Fruit fly (Drosophila melanogaster): ENCODE results near the gene CG9240.

Gene CG9240

DNA sequence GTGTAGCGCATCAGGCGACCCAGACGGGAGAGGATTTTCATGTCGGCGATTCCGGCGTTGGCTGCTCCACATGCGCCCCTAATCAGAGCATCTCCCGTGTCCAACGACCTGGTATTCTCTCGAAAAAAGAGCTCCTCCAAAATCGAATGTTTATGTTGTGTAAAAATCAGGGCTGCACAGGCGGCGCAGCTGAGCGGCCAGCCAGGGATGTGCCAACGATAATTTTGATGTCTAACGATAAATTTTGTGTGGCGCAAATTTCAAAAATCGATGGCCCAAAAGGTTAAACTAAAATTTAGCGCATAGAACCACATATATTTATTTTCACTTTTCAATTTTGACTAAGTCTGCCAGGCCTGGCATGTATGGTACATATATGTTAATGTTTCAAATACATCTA lies at the start of gene CG9240:
Gene CG9240 (minus strand): TSS at position 213 of the 400 bp plus-strand sequence.
- TF ChIP-seq CG8478 (optimal IDR thresholded peaks at IDR 0.05), result no peak
- no peak for TF ChIP-seq CTCF (optimal IDR thresholded peaks at IDR 0.05)

- TF ChIP-seq CTCF (optimal IDR thresholded peaks at IDR 0.05) (peak in 1 of 2 experiments; percentile 45), CG8478 (optimal IDR thresholded peaks at IDR 0.05) (no peak)
Observed at dm6 chrX:15748945-15749344, 47.9 kb upstream of the CG9240 start, which contains the start of gene Mvd. Mvd (plus strand) TSS chrX:15749166.

DNA sequence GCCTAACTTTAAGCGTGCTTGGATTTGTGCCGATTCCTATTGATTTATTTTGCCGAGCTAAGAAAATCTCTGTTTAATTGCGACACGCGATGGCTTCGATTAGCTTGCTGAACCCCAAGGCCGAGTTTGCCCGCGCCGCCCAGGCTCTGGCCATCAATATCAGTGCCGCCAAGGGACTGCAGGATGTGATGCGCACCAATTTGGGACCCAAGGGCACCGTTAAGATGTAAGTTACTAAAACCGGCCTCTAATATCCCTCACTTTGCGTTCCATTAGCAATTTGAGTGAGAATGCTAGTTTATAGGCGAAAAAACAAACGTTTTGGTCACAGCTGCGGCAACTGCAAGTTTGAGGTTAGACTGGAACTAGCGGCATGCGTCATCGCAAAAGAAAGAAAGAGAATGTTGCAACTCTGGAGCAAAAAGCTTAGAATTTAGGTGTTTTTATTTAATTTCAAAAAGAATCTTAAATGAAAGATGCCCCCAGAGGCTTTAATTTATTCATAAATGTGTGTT lies 45.7 kb upstream of the CG9240 start:
- TF ChIP-seq CG8478 (optimal IDR thresholded peaks at IDR 0.05), result no peak
- no peak for TF ChIP-seq CTCF (optimal IDR thresholded peaks at IDR 0.05)

dm6 chrX:15745905-15746681 lies 45.0 kb upstream of the CG9240 start, which contains the start of the genes CG8944 and CCT6:
CG8944 (minus strand) TSS chrX:15746231.
CCT6 (plus strand) TSS chrX:15746648.
- TF ChIP-seq CTCF (optimal IDR thresholded peaks at IDR 0.05) (no peak), CG8478 (optimal IDR thresholded peaks at IDR 0.05) (no peak)

dm6 chrX:15740881-15741280 lies 39.8 kb upstream of the CG9240 start:
- TF ChIP-seq CG8478 (optimal IDR thresholded peaks at IDR 0.05), result no peak

DNA sequence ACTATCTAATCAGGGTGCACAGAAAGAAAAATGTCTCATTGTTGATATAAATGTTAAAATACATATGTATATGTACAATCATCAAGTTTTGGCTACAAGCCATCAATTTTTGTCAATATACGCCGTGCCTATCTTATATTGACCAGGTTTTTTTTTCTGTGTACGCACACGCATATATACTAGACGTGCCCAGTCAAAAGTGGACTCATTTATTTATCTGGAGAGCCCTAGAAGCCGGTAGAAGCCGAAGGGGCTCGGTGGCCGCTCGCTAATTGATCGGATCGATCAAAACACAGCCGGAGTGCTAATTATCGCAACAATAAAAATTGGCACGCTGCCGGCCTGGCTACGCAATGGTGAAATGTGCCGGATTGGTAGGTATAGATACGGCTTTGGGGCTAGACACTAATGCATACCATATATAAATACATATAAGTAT lies 39.2 kb upstream of the CG9240 start:
- TF ChIP-seq CG8478 (optimal IDR thresholded peaks at IDR 0.05), result no peak
- TF ChIP-seq CTCF (optimal IDR thresholded peaks at IDR 0.05), result no peak

DNA sequence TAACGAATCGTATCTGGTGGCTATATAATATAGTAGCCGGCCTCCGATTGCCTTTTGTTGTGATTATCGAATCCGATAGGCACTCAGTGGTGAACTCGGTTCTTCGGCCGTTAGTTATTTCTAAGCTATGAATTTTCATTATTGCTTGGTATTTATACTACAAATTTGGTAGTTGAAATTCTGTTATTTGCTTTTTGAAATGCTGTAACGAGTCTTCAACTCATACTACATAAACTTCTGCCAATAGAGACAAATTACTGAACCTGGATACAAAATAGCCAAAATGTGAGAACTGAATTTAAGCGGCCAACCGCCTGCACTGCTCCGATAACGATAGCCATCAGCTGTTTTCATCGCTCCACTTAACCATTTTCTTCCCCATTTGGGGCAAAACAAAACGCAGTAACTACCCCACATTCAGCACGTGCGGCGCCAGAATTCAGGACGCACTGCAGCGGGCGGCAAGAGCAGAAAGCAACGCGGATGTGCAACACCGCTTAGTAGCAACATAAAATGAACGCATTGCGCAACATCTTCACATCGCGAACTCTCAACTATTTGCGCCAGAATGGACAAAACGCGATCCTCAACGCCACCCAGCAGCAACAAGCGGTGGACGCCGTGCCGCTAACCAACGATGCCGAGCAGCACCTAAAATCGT lies 38.0 kb upstream of the CG9240 start, which contains the start of the genes CG11679 and CG8206:
Gene CG11679 (minus strand): TSS at position 65 of the 661 bp plus-strand sequence.
Gene CG8206 (plus strand): TSS at position 341 of the 661 bp plus-strand sequence.
- no peak for TF ChIP-seq CTCF (optimal IDR thresholded peaks at IDR 0.05)
- no peak for TF ChIP-seq CG8478 (optimal IDR thresholded peaks at IDR 0.05)

DNA sequence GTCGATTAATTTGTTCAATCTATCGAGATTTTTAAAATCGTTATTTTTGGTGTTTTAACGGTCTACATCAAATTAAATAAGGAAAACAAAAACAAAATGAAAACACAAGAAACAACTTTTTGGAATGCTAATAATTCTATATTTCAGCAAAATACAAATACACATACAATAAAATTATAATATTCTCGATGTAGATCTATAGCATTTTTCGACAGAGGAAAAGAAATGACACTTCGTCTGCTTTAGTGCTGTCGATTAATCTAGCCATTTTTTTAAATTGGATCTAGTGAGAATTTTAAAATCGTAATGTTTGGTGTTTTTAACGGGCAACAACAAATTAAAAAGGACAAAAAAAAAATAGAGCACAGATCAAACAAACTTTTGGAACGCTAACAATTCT lies 36.1 kb upstream of the CG9240 start, which contains the start of gene Arp6:
Gene Arp6 (minus strand): TSS at position 11 of the 400 bp plus-strand sequence.
- TF ChIP-seq CG8478 (optimal IDR thresholded peaks at IDR 0.05) (no peak), CTCF (optimal IDR thresholded peaks at IDR 0.05) (no peak)

DNA sequence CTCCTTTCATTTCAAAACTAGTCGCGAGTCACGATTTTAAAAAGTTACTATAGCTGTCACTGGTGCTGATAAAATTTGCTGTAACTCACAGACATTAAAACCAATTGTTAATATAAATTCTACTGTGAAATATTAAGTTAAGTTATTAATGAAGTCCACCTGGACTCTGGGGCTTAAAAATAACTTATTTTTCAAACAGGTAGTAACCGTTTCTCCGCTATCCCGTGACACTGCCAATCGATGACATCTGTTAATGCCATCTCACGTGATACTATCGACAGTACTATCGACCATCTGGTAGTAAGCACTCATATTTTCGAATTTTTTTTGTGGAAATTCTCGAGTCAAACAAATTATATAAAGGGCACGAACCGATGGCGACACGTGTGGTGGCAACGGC lies 32.9 kb upstream of the CG9240 start, which contains the start of the genes CG12379 and MagR:
Gene CG12379 (minus strand): TSS at position 2 of the 400 bp plus-strand sequence.
Gene MagR (plus strand): TSS at position 276 of the 400 bp plus-strand sequence.
- TF ChIP-seq CTCF (optimal IDR thresholded peaks at IDR 0.05) (no peak), CG8478 (optimal IDR thresholded peaks at IDR 0.05) (no peak)

- no peak for TF ChIP-seq CG8478 (optimal IDR thresholded peaks at IDR 0.05)
- TF ChIP-seq CTCF (optimal IDR thresholded peaks at IDR 0.05), result no peak
Observed at dm6 chrX:15733192-15733892, 32.3 kb upstream of the CG9240 start.

DNA sequence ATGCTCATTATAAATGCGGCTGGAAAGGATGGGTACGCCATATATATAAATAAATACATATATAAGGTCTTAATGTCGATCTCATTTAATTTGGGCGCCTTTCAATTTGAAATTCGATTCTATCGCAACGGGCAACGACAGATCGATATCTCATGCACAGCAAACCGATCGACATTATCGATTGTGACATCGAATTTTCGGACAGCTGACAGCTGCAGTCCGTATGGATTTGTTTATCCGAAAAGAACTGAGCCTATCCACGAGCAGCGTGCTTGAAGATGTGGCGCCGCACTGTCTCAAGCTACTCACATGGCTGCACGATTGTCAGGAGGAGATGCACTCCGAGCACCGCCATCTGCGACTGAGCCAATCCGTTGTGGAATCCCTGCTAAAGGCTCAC lies 30.9 kb upstream of the CG9240 start, which contains the start of gene CG8191:
Gene CG8191 (plus strand): TSS at position 211 of the 400 bp plus-strand sequence.
- no peak for TF ChIP-seq CTCF (optimal IDR thresholded peaks at IDR 0.05)

- no peak for TF ChIP-seq CTCF (optimal IDR thresholded peaks at IDR 0.05)
- no peak for TF ChIP-seq CG8478 (optimal IDR thresholded peaks at IDR 0.05)
Observed at dm6 chrX:15712409-15712808, 11.3 kb upstream of the CG9240 start, which contains the start of gene HUWE1. HUWE1 (plus strand) TSS chrX:15712628.

DNA sequence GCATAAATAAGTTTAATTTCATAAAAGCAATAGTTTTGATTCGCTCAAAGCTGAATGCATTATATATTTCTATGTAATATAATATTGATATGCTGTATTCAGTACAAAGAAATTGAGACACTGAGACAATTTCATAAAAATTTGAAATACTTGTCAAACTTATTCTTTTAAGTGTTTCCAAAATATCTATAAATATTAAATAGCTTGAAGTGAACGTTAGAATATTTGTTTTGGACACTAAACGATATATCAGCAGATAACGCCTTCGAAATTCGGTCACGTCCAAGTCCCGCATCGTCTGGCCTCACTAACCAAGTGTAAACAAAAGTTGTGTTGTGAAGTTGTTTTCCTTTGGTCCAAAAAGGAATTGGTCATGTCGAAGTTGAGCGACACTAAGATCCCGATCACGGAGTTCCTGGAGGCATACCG lies 9.7 kb upstream of the CG9240 start:
- no peak for TF ChIP-seq CG8478 (optimal IDR thresholded peaks at IDR 0.05)
- TF ChIP-seq CTCF (optimal IDR thresholded peaks at IDR 0.05), result no peak

- TF ChIP-seq CTCF (optimal IDR thresholded peaks at IDR 0.05) (peak in 1 of 2 experiments; percentile 17), CG8478 (optimal IDR thresholded peaks at IDR 0.05) (no peak)
Observed at dm6 chrX:15709984-15710750, 9.1 kb upstream of the CG9240 start, which contains the start of the genes CG9281 and CG15601. CG9281 (minus strand) TSS chrX:15710539. CG15601 (plus strand) TSS chrX:15710647.
